Worm (Caenorhabditis elegans) whole organism, midembryonic: ENCODE data around the gene Y49F6B.20.

Experiments used
- T22C8.4 ChIP-seq: fragments of 200-800 bp; sonication (Bioruptor generic); IDR thresholded peaks from 2 replicates; pipeline ENCODE4 v1.3.6; 2022; ENCODE audit warnings: missing genetic modification characterization, missing compliant biosample characterization
- cog-1 ChIP-seq: sonication (generic microtip); optimal IDR thresholded peaks from 2 replicates; lab custom pipeline; 2016; ENCODE audit warnings: missing genetic modification characterization, missing compliant biosample characterization
- flt-1 ChIP-seq: fragments of 200-800 bp; sonication (Bioruptor generic); IDR thresholded peaks from 2 replicates; pipeline ENCODE4 v1.3.6; 2022; ENCODE audit warnings: missing genetic modification characterization, missing compliant biosample characterization
- klf-2 ChIP-seq: fragments of 200-800 bp; sonication (Bioruptor generic); conservative IDR thresholded peaks from 2 replicates; pipeline ENCODE4 v1.3.6; 2022; ENCODE audit warnings: missing genetic modification reagents, missing genetic modification characterization, missing compliant biosample characterization
- ref-1 ChIP-seq: fragments of 200-800 bp; sonication (Bioruptor generic); conservative IDR thresholded peaks from 2 replicates; pipeline ENCODE4 v1.3.6; 2022; ENCODE audit warnings: missing genetic modification reagents, missing genetic modification characterization, missing compliant biosample characterization
- ztf-29 ChIP-seq: fragments of 200-800 bp; sonication (Bioruptor generic); IDR thresholded peaks from 2 replicates; pipeline ENCODE4 v1.3.6; 2022; ENCODE audit warnings: missing genetic modification reagents, missing genetic modification characterization, missing compliant biosample characterization

DNA sequence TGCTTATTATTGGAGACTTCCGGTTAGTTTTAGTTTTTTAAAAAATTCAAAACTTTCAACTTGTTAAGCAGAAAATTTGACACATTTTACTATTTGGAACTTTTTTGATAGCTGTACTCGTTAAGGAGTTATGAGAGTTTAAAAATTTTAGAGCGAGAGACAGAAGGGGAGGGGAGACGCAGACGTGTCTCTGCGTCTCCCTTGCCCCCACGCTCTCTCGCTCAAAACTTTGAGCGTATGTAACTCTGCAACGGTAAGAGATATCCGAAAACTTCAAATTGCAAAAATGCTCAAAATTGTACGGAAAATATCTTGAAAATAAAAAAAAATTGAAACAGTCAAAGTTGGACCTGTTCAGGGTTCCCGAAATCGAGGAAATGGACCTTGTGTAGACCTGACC lies 45.7 kb upstream of the Y49F6B.20 start:
- TF ChIP-seq ref-1: no peak
- TF ChIP-seq cog-1 (tag; lab: Kevin White, UChicago): no peak
- no peak for TF ChIP-seq flt-1 (GFP tag; lab: Robert Waterston, UW)
- TF ChIP-seq klf-2 (GFP tag; lab: Robert Waterston, UW): no peak
- TF ChIP-seq T22C8.4 (GFP tag; lab: Robert Waterston, UW): no peak
- TF ChIP-seq ztf-29: no peak
